Worm (Caenorhabditis elegans) whole organism, L4/young adult: Measurements from ENCODE around the gene E01G4.3.
A peak's percentile ranks its signal among the peaks of the same experiment; 100 is the strongest.

Experiments used
- W03F9.2 ChIP-seq: fragments of 150-350 bp; optimal IDR thresholded peaks from 2 replicates; lab custom pipeline; 2014; ENCODE audit warnings: missing biosample characterization, missing genetic modification characterization
- dao-5 ChIP-seq: sonication (generic microtip); optimal IDR thresholded peaks from 2 replicates; lab custom pipeline; 2016; ENCODE audit warnings: missing genotype, missing genetic modification characterization, moderate library complexity, missing compliant biosample characterization
- him-1 ChIP-seq: sonication (generic microtip); optimal IDR thresholded peaks from 2 replicates; lab custom pipeline; 2016; ENCODE audit warnings: missing genotype, missing genetic modification reagents, missing genetic modification characterization, missing compliant biosample characterization

Gene E01G4.3

DNA sequence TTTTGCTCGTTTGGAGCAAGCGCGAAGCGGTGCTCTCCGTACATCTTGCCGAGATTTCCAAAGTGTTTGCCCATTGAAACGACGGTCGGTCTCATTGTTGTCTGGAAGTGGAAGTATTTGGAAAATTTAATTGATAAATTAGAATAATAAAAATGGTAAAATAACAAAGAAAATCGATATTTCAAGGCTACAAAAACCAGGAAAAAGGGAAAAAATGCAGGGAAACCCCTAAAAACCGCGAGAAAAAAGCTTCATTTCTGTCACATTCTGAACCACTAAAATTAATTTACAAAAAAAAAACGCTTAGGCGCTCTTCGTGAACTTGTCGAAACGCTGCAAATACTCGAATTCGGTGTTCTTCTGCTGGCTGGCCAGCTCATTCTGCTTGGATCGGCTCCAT is 23.5 kb upstream of the E01G4.3 start, which contains the start of gene F45H10.2:
Gene F45H10.2 (minus strand): TSS at position 101 of the 400 bp plus-strand sequence.
- TF ChIP-seq him-1 (tag; lab: Kevin White, UChicago) (no peak), W03F9.2 (tag; lab: Kevin White, UChicago) (no peak)

DNA sequence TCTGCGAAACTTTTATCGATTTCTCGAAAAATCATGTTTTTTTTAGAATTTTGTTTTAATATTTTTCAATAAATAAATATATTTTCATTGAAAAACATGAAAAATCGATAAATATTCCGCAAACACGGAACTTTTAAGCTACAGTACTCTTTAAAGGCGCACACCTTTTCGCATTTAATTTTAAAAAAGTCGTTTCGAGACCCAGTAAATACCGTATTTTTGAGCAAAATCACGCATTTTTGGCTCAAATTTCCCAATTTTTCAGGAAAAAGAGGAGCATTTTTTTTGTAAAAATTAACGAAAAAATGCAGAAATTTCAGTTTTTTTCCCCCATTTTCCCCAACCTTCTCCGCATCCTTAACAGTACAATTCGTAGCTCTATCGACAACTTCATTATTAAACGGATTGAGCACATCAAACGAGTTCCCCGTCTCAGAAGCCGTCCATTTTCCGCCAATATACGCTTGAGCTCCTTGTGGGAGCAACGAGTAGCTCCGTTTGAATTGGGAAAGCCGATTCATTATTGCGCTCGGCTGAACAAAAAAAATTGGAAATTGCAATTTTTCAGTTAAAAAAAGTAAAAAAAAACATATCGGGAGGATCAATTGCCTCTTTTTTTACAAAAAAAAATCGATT is 22.0 kb upstream of the E01G4.3 start, which contains the start of gene alh-7:
Gene alh-7 (minus strand): TSS at position 533 of the 636 bp plus-strand sequence.
- TF ChIP-seq W03F9.2 (tag; lab: Kevin White, UChicago) (no peak), dao-5 (no peak), him-1 (tag; lab: Kevin White, UChicago) (no peak)

DNA sequence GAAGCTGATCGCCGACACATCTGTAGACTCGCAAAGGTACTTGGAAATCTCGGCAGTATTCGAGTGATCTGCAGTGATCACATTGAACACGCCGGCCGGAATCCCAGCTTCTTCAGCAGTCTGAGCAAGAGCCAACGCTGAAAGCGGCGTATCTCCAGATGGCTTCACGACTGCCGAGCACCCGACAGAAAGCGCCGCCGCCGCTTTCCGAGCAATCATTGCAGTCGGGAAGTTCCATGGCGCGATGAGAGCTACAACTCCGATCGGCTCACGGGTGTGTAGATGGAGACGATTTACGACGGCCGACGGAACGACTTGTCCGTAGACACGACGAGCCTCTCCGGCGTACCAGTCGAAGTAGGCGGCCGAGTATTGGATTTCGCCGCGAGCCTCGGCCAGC is 20.5 kb upstream of the E01G4.3 start:
- no peak for TF ChIP-seq dao-5
- TF ChIP-seq him-1 (tag; lab: Kevin White, UChicago), result no peak
- TF ChIP-seq W03F9.2 (tag; lab: Kevin White, UChicago), result no peak

DNA sequence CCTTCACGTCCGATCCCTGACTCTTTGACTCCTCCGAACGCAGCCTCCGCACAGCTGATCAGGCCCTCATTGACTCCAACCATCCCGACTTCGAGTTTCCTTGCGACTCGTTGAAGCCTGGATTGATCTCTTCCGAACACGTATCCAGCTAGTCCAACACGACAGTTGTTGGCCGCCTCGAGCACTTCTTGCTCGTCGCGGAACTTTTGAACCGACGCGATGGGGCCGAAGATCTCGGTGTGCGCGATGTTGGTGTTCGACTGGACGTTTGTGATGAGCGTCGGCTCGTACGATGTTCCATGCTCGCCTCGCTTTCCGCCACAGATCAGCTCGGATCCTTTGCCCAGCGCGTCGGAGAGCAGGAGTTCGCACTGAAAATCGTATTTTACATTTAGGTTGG is 18.2 kb upstream of the E01G4.3 start:
- no peak for TF ChIP-seq dao-5

DNA sequence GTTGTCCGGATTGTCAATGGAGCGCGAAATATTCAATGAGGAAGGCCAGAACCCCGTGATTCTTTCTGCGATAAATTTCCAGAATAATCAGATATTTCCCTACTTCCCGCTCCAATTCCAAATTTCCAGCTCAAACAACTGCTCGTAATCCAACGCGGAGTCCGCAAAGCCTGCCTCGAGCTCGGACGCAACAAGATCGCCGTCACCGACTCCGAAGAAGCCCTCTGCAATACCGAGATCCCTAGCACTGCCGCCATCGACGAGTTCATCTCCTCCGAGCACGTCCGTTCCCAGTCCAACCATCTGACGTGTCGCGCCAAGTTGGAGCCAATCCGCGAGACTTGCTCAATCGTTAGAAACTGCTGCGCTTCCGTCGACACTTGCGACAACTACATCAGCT is 15.7 kb upstream of the E01G4.3 start:
- TF ChIP-seq W03F9.2 (tag; lab: Kevin White, UChicago), result no peak
- no peak for TF ChIP-seq dao-5
- TF ChIP-seq him-1 (tag; lab: Kevin White, UChicago), result no peak

DNA sequence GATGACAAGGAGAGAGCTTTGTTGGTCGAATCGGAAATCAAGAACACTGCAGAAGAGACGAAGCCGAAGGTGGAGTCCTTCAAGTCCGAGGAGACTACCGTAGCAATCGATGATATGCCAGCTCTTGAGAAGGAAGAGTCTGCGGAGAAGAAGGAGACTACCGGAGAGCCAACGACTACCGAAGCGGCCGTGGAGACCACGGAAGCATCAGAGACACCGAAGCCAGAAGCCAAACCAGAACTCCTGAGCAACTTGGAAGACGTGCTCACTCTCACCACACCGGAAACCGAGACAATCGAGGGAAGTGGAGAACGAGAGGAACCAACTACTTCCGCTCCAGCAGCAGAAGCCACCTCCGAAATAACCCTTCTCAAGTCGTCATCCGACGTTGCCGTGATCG is 14.7 kb upstream of the E01G4.3 start:
- TF ChIP-seq him-1 (tag; lab: Kevin White, UChicago) (no peak), dao-5 (no peak), W03F9.2 (tag; lab: Kevin White, UChicago) (no peak)

DNA sequence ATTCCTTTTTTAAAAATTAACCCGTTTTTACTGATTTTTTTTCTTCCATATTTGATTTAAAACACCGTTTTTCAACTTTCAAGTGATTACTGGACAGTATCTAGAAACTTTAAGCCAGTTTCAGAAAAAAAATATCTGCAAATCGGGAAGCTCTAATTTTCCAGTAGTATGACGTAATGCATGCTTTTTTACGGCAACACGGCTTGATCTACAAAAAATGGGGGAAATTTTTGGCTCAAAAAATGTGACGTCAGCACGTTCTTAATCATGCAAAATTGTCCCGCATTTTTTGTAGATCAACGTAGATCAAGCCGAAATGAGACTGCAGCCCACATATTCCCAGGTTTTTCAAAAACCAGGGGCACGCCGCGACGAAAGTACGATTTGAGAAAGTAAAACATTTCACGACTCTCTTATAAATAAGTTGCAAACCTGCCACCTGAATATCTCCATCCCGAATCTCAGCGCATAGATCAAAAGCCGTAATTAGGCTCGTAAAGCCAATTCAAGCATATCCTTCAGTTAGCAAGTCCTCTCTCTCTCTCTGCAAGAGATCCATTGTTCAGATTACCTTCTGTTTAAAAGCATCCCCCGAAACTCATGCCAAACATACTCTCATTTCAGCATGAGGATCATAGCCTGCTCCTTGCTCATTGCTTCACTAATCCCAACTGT is 12.5 kb upstream of the E01G4.3 start, which contains the start of gene E01G4.6:
Gene E01G4.6 (plus strand): TSS at position 625 of the 675 bp plus-strand sequence.
- TF ChIP-seq him-1 (tag; lab: Kevin White, UChicago), result no peak
- TF ChIP-seq dao-5, result no peak
- no peak for TF ChIP-seq W03F9.2 (tag; lab: Kevin White, UChicago)

DNA sequence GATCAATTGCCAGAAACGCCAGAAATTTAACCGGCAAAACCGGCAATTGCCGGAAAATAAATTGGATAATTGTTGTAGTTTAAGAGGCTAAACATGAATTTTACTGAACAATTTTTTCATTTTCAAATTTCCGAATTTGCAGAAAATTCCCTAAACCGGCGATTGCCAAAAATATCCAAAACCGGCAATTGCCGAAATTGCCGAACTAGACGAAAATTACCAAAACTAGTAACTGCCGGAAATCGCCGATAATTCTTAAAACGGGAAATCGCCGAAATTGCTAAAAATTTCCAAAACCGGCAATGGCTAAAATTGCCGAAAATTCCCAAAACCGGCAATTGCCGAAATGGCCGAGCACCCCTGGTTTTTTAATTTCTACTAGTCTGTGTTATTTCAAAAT is 10.0 kb upstream of the E01G4.3 start:
- no peak for TF ChIP-seq him-1 (tag; lab: Kevin White, UChicago)
- TF ChIP-seq W03F9.2 (tag; lab: Kevin White, UChicago), result no peak
- TF ChIP-seq dao-5, result no peak

DNA sequence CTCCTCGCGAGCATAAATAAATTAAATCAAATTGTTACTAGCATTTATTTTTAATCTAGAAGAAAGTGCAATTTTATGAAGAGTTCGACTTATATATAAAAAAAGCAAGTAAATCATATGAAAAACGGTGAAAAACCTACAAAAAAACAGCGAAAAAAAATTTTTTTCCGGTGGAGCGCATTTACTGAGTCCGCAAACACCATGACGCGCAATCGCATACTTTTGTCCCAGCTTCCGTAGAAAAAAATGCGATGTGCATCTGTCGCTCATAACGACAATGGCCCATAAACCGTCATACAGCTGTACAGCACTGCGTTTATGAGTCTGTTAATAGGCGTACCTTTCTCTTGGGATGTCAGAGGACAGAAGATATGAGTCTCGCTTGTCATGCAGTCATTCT is 7.8 kb upstream of the E01G4.3 start:
- no peak for TF ChIP-seq dao-5
- TF ChIP-seq W03F9.2 (tag; lab: Kevin White, UChicago), result peak; percentile 26

DNA sequence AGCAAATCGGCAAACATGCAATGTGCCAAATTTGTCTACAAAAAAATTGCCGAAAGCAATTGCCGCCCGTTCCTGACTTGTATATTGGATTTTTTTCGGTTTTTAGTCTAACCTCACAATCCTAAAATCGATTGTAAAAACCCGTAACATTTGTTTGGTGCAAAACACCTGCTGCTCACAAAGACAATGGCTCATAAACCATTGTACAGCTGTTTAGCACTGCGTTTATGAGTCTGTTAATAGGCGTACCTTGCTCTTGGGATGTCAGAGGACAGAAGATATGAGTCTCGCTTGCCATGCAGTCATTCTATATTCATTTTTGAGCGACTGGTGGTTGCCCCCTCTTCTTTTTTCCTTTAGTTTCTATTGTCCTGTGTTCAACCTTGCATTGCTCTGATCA is 2.7 kb upstream of the E01G4.3 start, which contains the start of gene E01G4.5:
Gene E01G4.5 (plus strand): TSS at position 301 of the 400 bp plus-strand sequence.
- TF ChIP-seq him-1 (tag; lab: Kevin White, UChicago) (no peak), W03F9.2 (tag; lab: Kevin White, UChicago) (no peak), dao-5 (no peak)

DNA sequence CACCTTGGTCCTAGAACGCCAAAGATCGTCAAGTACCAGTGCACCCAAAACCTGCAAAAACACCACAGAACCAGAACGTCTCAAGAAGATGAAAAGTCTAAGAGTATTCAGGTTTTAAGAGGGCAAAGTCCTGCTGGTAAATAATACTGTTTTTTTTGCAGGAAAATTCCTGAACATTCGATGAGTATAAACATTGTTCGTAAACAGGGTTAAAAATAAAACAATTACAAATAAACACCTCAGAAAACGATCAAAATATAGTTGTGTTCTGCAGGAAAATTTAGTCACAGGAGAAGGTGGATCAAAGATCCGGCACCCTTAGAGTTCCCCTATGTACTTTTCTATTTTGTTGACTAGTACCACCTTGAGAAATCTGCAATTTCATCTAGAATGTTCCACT is 1.3 kb upstream of the E01G4.3 start:
- TF ChIP-seq dao-5 (no peak), W03F9.2 (tag; lab: Kevin White, UChicago) (no peak), him-1 (tag; lab: Kevin White, UChicago) (no peak)

DNA sequence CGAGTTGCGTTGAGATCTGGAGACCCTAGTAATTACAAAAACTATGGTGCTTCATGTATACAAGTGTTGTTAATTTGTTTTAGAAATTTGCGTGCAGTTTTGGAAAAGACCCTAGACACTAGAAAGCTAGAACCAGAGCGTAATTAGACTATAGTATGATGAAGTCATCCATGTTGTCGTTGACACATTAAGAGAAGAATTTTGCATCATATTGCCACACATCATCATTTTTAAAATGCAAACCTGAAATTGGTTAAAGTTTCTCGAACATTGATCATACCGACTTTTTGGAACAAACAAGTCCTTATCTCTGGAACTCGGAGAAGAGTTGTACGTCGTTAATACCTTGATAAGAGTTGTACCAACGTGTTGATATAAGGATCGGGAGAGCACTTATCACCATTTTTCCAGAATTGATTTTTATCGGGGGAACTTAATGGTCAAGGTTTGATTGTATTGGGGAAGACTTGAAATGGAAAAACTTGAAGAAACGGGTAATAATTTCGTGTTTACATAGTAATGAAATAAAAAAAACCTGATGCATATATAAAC is 1.5 kb downstream of the E01G4.3 start:
- no peak for TF ChIP-seq dao-5
- TF ChIP-seq him-1 (tag; lab: Kevin White, UChicago), result no peak
- TF ChIP-seq W03F9.2 (tag; lab: Kevin White, UChicago), result no peak

DNA sequence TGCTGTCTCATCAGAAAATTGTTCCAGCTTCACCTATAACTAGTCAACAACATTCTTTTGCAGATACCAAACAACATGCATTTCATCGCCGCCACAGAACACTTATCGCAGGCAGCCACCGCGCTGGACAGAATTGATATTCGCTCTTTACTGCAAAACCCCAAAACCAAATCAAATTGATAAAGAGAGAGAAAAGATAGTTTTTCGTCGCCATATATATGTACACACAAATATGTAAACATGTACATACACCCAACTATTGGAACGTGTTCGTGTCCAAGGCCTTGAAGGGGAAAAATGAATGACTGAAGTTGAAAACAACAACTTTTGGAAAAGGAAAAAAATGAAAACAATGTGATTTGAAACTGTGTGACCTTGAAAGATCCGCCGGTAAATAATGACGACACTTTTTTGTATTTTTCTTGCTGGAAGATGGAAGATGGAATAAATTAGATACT is 4.0 kb downstream of the E01G4.3 start:
- no peak for TF ChIP-seq him-1 (tag; lab: Kevin White, UChicago)
- TF ChIP-seq dao-5, result no peak
- no peak for TF ChIP-seq W03F9.2 (tag; lab: Kevin White, UChicago)

DNA sequence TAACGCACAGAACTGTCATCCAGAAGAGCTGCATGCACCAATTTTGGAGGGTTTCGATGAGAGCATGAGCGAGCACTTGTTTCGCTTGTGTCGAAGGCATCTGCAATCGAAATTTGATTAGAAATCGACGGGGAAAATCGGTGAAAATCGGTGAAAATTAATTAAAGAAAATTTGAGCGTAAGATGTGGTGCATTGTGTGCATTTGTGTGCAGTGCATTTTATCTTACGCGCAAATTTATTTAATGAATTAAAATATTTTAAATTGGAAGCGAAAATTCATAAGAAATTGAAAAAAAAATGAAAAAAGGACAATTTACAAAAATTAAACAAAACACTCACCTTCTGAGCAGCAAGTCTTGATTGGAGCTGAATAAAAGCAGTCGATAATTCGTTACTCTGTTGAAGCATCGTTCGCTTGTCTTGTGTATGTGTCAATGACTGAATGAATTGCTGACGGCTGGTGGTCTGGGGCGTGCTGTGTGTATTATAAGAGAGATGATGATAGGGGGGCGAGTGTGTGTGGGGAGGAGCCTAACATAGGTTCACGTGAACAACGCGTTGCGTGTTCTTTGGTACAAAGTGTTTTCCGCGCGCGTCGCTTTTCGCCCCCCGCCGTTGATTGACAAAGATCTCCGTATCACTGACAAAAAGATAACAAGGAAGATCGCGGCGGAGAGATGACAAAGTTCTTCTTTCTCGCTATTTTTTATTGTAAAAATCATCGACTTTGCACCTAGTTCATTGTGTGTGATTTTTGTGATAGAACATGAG is 7.6 kb downstream of the E01G4.3 start:
- TF ChIP-seq W03F9.2 (tag; lab: Kevin White, UChicago), result peak; percentile 12
- no peak for TF ChIP-seq him-1 (tag; lab: Kevin White, UChicago)
